Worm (Caenorhabditis elegans) whole organism, young adult: ENCODE measurements around the gene sul-3.

Experiments
- B0035.1 ChIP-seq: sonication (generic microtip); optimal IDR thresholded peaks from 2 replicates; lab custom pipeline; 2016; ENCODE audit warnings: missing genetic modification characterization, mild to moderate bottlenecking, missing compliant biosample characterization, missing genotype, missing genetic modification reagents
- F22D6.2 ChIP-seq: sonication (generic microtip); optimal IDR thresholded peaks from 2 replicates; lab custom pipeline; 2016; ENCODE audit warnings: mild to moderate bottlenecking, missing genetic modification characterization, missing compliant biosample characterization
- F37B4.10 ChIP-seq: fragments of 200-800 bp; sonication (Bioruptor generic); IDR thresholded peaks from 2 replicates; pipeline ENCODE4 v1.3.6; 2022; ENCODE audit warnings: missing genetic modification characterization, missing compliant biosample characterization
- F39B2.1 ChIP-seq: fragments of 200-800 bp; sonication (Bioruptor generic); IDR thresholded peaks from 2 replicates; pipeline ENCODE4 v1.3.6; 2022; ENCODE audit warnings: missing genetic modification reagents, missing genetic modification characterization, missing compliant biosample characterization
- F49E8.2 ChIP-seq: sonication (generic microtip); optimal IDR thresholded peaks from 3 replicates; lab custom pipeline; 2017; ENCODE audit warnings: missing genetic modification characterization, mild to moderate bottlenecking, missing compliant biosample characterization, antibody characterized with exemption, moderate library complexity; ENCODE audit not compliant: insufficient read depth
- F55B11.4 ChIP-seq: sonication (generic microtip); optimal IDR thresholded peaks from 2 replicates; lab custom pipeline; 2016; ENCODE audit warnings: missing compliant biosample characterization, missing genetic modification characterization, borderline replicate concordance; ENCODE audit not compliant: insufficient read depth
- F57A8.1 ChIP-seq: fragments of 200-800 bp; sonication (Bioruptor generic); optimal IDR thresholded peaks from 2 replicates; lab custom pipeline; 2018; ENCODE audit warnings: mild to moderate bottlenecking, missing genetic modification characterization, moderate library complexity, missing compliant biosample characterization
- K12H6.12 ChIP-seq: fragments of 200-800 bp; sonication (Bioruptor generic); optimal IDR thresholded peaks from 2 replicates; lab custom pipeline; 2018; ENCODE audit warnings: mild to moderate bottlenecking, missing genetic modification characterization, missing compliant biosample characterization
- Y67H2A.10 ChIP-seq: fragments of 200-800 bp; sonication (Bioruptor generic); conservative IDR thresholded peaks from 2 replicates; pipeline ENCODE4 v1.3.6; 2022; ENCODE audit warnings: missing genetic modification reagents, missing genetic modification characterization, missing compliant biosample characterization
- Y95B8A.8 ChIP-seq: fragments of 200-800 bp; sonication (Bioruptor generic); IDR thresholded peaks from 2 replicates; pipeline ENCODE4 v1.3.6; 2022; ENCODE audit warnings: missing genetic modification reagents, missing genetic modification characterization, missing compliant biosample characterization
- ama-1 ChIP-seq, 3 experiments: fragments of 150-350 bp in 1 of 3; sonication (generic microtip) in 2 of 3; optimal IDR thresholded peaks; 2 replicates each; lab custom pipeline; 2014 to 2018; ENCODE audit warnings: missing biosample characterization in 2 of 3, missing genetic modification characterization in 2 of 3, missing genetic modification reagents in 2 of 3
- atf-7 ChIP-seq: sonication (generic microtip); optimal IDR thresholded peaks from 2 replicates; lab custom pipeline; 2017; ENCODE audit warnings: mild to moderate bottlenecking, missing genetic modification characterization, missing compliant biosample characterization
- attf-3 ChIP-seq: fragments of 200-800 bp; sonication (Bioruptor generic); conservative IDR thresholded peaks from 2 replicates; pipeline ENCODE4 v1.3.6; 2022; ENCODE audit warnings: missing genetic modification reagents, missing genetic modification characterization, missing compliant biosample characterization
- bed-2 ChIP-seq: fragments of 200-800 bp; sonication (Bioruptor generic); IDR thresholded peaks from 2 replicates; pipeline ENCODE4 v1.3.6; 2022; ENCODE audit warnings: missing genetic modification reagents, missing genetic modification characterization, missing compliant biosample characterization
- gei-17 ChIP-seq: fragments of 200-800 bp; sonication (Bioruptor generic); optimal IDR thresholded peaks from 2 replicates; lab custom pipeline; 2018; ENCODE audit warnings: mild to moderate bottlenecking, missing genetic modification characterization, missing compliant biosample characterization
- him-1 ChIP-seq: sonication (generic microtip); optimal IDR thresholded peaks from 2 replicates; lab custom pipeline; 2016; ENCODE audit warnings: missing genotype, missing genetic modification reagents, missing genetic modification characterization, missing compliant biosample characterization
- hlh-26 ChIP-seq: fragments of 200-800 bp; sonication (Bioruptor generic); conservative IDR thresholded peaks from 2 replicates; pipeline ENCODE4 v1.3.6; 2022; ENCODE audit warnings: missing genetic modification reagents, missing genetic modification characterization, missing compliant biosample characterization
- hmg-1.2 ChIP-seq: fragments of 200-800 bp; sonication (Bioruptor generic); IDR thresholded peaks from 2 replicates; pipeline ENCODE4 v1.3.6; 2022; ENCODE audit warnings: missing genetic modification reagents, missing genetic modification characterization, missing compliant biosample characterization
- let-607 ChIP-seq, 2 experiments: fragments of 200-800 bp in 1 of 2; sonication (Bioruptor generic) in 1 of 2; sonication (generic microtip) in 1 of 2; optimal IDR thresholded peaks; 2 replicates each; lab custom pipeline; 2016 to 2018; ENCODE audit warnings: mild to moderate bottlenecking in 2 of 2, missing compliant biosample characterization in 2 of 2, missing genetic modification characterization in 2 of 2, moderate library complexity in 2 of 2, missing genotype in 1 of 2
- mcd-1 ChIP-seq: fragments of 200-800 bp; sonication (Bioruptor generic); IDR thresholded peaks from 2 replicates; pipeline ENCODE4 v1.3.6; 2022; ENCODE audit warnings: missing genetic modification reagents, missing genetic modification characterization, missing compliant biosample characterization
- nhr-27 ChIP-seq: fragments of 200-800 bp; sonication (Bioruptor generic); optimal IDR thresholded peaks from 2 replicates; lab custom pipeline; 2018; ENCODE audit warnings: mild to moderate bottlenecking, missing genetic modification characterization, moderate library complexity, missing compliant biosample characterization
- pbrm-1 ChIP-seq: fragments of 200-800 bp; sonication (Bioruptor generic); IDR thresholded peaks from 2 replicates; pipeline ENCODE4 v1.3.6; 2022; ENCODE audit warnings: missing genetic modification reagents, missing genetic modification characterization, missing compliant biosample characterization
- rec-8 ChIP-seq, 2 experiments: sonication (generic microtip); optimal IDR thresholded peaks; 2 replicates each; lab custom pipeline; 2016; ENCODE audit warnings: mild to moderate bottlenecking in 2 of 2, missing genetic modification characterization in 2 of 2, missing genetic modification reagents in 2 of 2, missing genotype in 2 of 2, missing biosample characterization in 1 of 2, missing compliant biosample characterization in 1 of 2, moderate library complexity in 1 of 2
- sdz-38 ChIP-seq: sonication (generic microtip); optimal IDR thresholded peaks from 2 replicates; lab custom pipeline; 2016; ENCODE audit warnings: missing genotype, missing genetic modification characterization, missing compliant biosample characterization
- snpc-1.1 ChIP-seq: sonication (generic microtip); optimal IDR thresholded peaks from 2 replicates; lab custom pipeline; 2017; ENCODE audit warnings: missing genetic modification characterization, mild to moderate bottlenecking, missing compliant biosample characterization, antibody characterized with exemption, moderate library complexity, missing genotype, missing genetic modification reagents; ENCODE audit not compliant: insufficient read depth
- snpc-1.3 ChIP-seq: sonication (generic microtip); optimal IDR thresholded peaks from 2 replicates; lab custom pipeline; 2017; ENCODE audit warnings: missing genetic modification characterization, mild to moderate bottlenecking, missing compliant biosample characterization, antibody characterized with exemption, moderate library complexity, missing genotype, missing genetic modification reagents; ENCODE audit not compliant: insufficient read depth
- tbp1 ChIP-seq: fragments of 200-800 bp; sonication (Bioruptor generic); optimal IDR thresholded peaks from 2 replicates; lab custom pipeline; 2018; ENCODE audit warnings: mild to moderate bottlenecking, missing genetic modification characterization, missing compliant biosample characterization
- ztf-18 ChIP-seq: sonication (generic microtip); optimal IDR thresholded peaks from 2 replicates; lab custom pipeline; 2016; ENCODE audit warnings: missing genotype, mild to moderate bottlenecking, missing genetic modification characterization, missing compliant biosample characterization
- ztf-6 ChIP-seq: fragments of 200-800 bp; sonication (Bioruptor generic); IDR thresholded peaks from 2 replicates; pipeline ENCODE4 v1.3.6; 2022; ENCODE audit warnings: missing genetic modification reagents, missing genetic modification characterization, missing compliant biosample characterization

Gene sul-3

DNA sequence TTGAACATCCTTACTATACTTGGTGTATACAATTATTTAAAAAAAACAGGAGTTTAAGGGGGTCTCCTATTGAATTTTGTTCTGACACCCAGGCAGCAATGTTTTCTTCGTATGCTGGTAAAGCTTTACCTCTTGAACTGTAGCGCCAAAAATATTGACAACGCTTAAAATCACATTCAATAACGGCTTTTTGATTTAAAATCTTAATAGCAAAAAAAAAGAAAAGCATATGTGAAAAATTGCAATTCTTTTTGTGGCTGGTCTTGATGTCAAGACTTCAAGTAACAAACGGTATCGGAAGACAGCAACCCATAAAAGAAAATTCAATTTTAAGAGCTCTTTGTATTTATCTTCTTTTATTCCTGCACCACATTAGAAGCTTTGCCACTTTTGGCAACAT is 52.2 kb downstream of the sul-3 start:
- TF ChIP-seq F55B11.4 (tag; lab: Kevin White, UChicago) (no peak), let-607 (tag; optimal IDR thresholded peaks at IDR 0.05; lab: Kevin White, UChicago) (no peak), bed-2 (GFP tag; lab: Robert Waterston, UW) (no peak)

DNA sequence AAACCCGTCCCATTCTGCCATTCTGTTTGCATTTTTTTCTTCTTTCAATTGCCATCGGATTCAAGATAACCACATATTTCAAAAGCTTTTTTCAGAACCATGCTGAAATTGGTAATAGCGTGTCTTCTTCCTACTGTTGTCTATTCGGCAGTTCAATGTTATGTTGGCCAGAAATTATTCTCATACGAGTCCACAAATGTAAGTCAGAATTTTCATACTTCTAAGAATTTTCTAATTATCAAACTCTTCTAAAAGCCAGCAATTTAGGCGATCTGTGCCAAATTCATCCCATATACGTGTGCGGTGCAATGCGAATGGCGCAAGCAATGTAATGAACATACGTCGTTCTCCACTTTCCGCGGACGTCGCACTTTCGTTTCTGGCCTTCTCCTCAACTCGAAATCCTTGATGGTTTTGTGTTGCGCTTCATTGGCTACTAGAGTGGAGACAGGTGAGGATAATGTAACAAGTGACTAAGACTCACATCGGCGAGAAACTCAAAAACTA is 54.4 kb downstream of the sul-3 start, which contains the start of gene ZK154.1:
ZK154.1 (plus strand) TSS at position 51 of the 507 bp plus-strand sequence.
- TF ChIP-seq gei-17, result no peak
- TF ChIP-seq sdz-38 (tag; lab: Kevin White, UChicago), result no peak
- TF ChIP-seq F22D6.2 (tag; lab: Kevin White, UChicago), result no peak
- no peak for TF ChIP-seq hmg-1.2 (GFP tag; lab: Robert Waterston, UW)
- no peak for TF ChIP-seq Y67H2A.10 (GFP tag; lab: Robert Waterston, UW)
- TF ChIP-seq F39B2.1 (GFP tag; lab: Robert Waterston, UW), result no peak
- TF ChIP-seq hlh-26 (GFP tag; lab: Robert Waterston, UW), result no peak
- TF ChIP-seq B0035.1 (tag; lab: Kevin White, UChicago), result no peak
- no peak for TF ChIP-seq mcd-1
- no peak for TF ChIP-seq Y95B8A.8
- TF ChIP-seq F49E8.2 (tag; lab: Kevin White, UChicago), result no peak
- no peak for TF ChIP-seq nhr-27 (tag; lab: Kevin White, UChicago)
- TF ChIP-seq ztf-18 (tag; lab: Kevin White, UChicago), result no peak
- no peak for TF ChIP-seq atf-7 (tag; lab: Kevin White, UChicago)
- TF ChIP-seq K12H6.12 (tag; lab: Kevin White, UChicago), result no peak
- no peak for TF ChIP-seq snpc-1.1 (tag; lab: Kevin White, UChicago)

DNA sequence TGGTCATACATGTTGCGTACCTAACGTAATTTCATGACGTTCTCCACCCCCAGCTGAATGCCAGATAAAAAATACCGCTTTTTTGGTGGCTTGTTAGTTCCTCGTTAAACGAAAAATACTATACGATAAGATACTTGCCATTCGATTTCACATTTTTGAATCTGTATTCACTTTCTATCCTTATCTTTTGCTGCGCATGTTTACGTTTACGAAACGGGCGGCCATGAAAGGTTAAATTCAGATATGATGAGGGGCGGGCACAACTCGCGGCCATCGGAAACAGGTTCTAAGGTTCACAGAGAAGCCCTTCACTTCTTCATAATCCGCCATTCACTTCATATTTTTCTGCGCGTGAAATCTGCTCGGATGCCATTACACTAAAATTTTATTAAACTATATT is 55.2 kb downstream of the sul-3 start:
- no peak for TF ChIP-seq ztf-6
- TF ChIP-seq attf-3 (GFP tag; lab: Robert Waterston, UW), result no peak
- TF ChIP-seq F57A8.1 (GFP tag; lab: Kevin White, UChicago), result no peak
- TF ChIP-seq F37B4.10, result no peak
- TF ChIP-seq hmg-1.2 (GFP tag; lab: Robert Waterston, UW), result no peak
- TF ChIP-seq ama-1 (optimal IDR thresholded peaks at IDR 0.05; lab: Kevin White, UChicago), result no peak
- no peak for TF ChIP-seq ama-1 (GFP tag; optimal IDR thresholded peaks at IDR 0.05; lab: Kevin White, UChicago)
- no peak for TF ChIP-seq atf-7 (tag; lab: Kevin White, UChicago)
- TF ChIP-seq tbp1, result no peak
- TF ChIP-seq snpc-1.3, result no peak
- TF ChIP-seq rec-8 (tag; optimal IDR thresholded peaks at IDR 0.05; lab: Kevin White, UChicago), result no peak
- TF ChIP-seq pbrm-1 (GFP tag; lab: Robert Waterston, UW), result no peak
- no peak for TF ChIP-seq him-1 (tag; lab: Kevin White, UChicago)
- TF ChIP-seq, all 124 proteins: peak for 0
